Fruit fly (Drosophila melanogaster): ENCODE data around the gene Nab2.

Nab2 gene

dm6 chr3R:24294784-24295555, 23.2 kb downstream of the Nab2 start, which contains the start of gene crb:
crb (plus strand) TSS chr3R:24295078.
- TF ChIP-seq insv (optimal IDR thresholded peaks at IDR 0.05) (no peak), psq (optimal IDR thresholded peaks at IDR 0.05) (no peak), h (optimal IDR thresholded peaks at IDR 0.05) (no peak), Myc (optimal IDR thresholded peaks at IDR 0.05) (no peak), ttk (optimal IDR thresholded peaks at IDR 0.05) (no peak), Sin3A (optimal IDR thresholded peaks at IDR 0.05) (no peak)

- TF ChIP-seq ttk (optimal IDR thresholded peaks at IDR 0.05): no peak
- no peak for TF ChIP-seq h (optimal IDR thresholded peaks at IDR 0.05)
- TF ChIP-seq insv (optimal IDR thresholded peaks at IDR 0.05): no peak
- TF ChIP-seq Myc (optimal IDR thresholded peaks at IDR 0.05): no peak
- no peak for TF ChIP-seq psq (optimal IDR thresholded peaks at IDR 0.05)
- TF ChIP-seq Sin3A (optimal IDR thresholded peaks at IDR 0.05): no peak
Observed at dm6 chr3R:24294299-24294698, 23.9 kb downstream of the Nab2 start, which contains the start of gene CG5715. CG5715 (minus strand) TSS chr3R:24294399.

dm6 chr3R:24293171-24293570, 25.0 kb downstream of the Nab2 start:
- TF ChIP-seq insv (optimal IDR thresholded peaks at IDR 0.05): no peak
- no peak for TF ChIP-seq Myc (optimal IDR thresholded peaks at IDR 0.05)
- no peak for TF ChIP-seq Sin3A (optimal IDR thresholded peaks at IDR 0.05)
- no peak for TF ChIP-seq h (optimal IDR thresholded peaks at IDR 0.05)
- no peak for TF ChIP-seq ttk (optimal IDR thresholded peaks at IDR 0.05)
- TF ChIP-seq psq (optimal IDR thresholded peaks at IDR 0.05): no peak

- TF ChIP-seq h (optimal IDR thresholded peaks at IDR 0.05) (no peak), psq (optimal IDR thresholded peaks at IDR 0.05) (no peak), ttk (optimal IDR thresholded peaks at IDR 0.05) (no peak), Sin3A (optimal IDR thresholded peaks at IDR 0.05) (no peak), insv (optimal IDR thresholded peaks at IDR 0.05) (no peak), Myc (optimal IDR thresholded peaks at IDR 0.05) (no peak)
Observed at dm6 chr3R:24289768-24290349, 28.4 kb downstream of the Nab2 start, which contains the start of the genes CG34290 and Uck. CG34290 (minus strand) TSS chr3R:24289818. Uck (plus strand) TSS chr3R:24290172.

- TF ChIP-seq ttk (optimal IDR thresholded peaks at IDR 0.05) (no peak), Myc (optimal IDR thresholded peaks at IDR 0.05) (no peak), Sin3A (optimal IDR thresholded peaks at IDR 0.05) (no peak), psq (optimal IDR thresholded peaks at IDR 0.05) (no peak), h (optimal IDR thresholded peaks at IDR 0.05) (no peak), insv (optimal IDR thresholded peaks at IDR 0.05) (no peak)
Observed at dm6 chr3R:24287157-24287556, 31.1 kb downstream of the Nab2 start.

- TF ChIP-seq Myc (optimal IDR thresholded peaks at IDR 0.05): no peak
- no peak for TF ChIP-seq ttk (optimal IDR thresholded peaks at IDR 0.05)
- no peak for TF ChIP-seq insv (optimal IDR thresholded peaks at IDR 0.05)
- no peak for TF ChIP-seq h (optimal IDR thresholded peaks at IDR 0.05)
- TF ChIP-seq Sin3A (optimal IDR thresholded peaks at IDR 0.05): no peak
- no peak for TF ChIP-seq psq (optimal IDR thresholded peaks at IDR 0.05)
Observed at dm6 chr3R:24285423-24285822, 32.8 kb downstream of the Nab2 start.

dm6 chr3R:24284164-24284563, 34.1 kb downstream of the Nab2 start:
- TF ChIP-seq Sin3A (optimal IDR thresholded peaks at IDR 0.05) (no peak), h (optimal IDR thresholded peaks at IDR 0.05) (no peak), Myc (optimal IDR thresholded peaks at IDR 0.05) (no peak), ttk (optimal IDR thresholded peaks at IDR 0.05) (no peak), psq (optimal IDR thresholded peaks at IDR 0.05) (no peak), insv (optimal IDR thresholded peaks at IDR 0.05) (no peak)

DNA sequence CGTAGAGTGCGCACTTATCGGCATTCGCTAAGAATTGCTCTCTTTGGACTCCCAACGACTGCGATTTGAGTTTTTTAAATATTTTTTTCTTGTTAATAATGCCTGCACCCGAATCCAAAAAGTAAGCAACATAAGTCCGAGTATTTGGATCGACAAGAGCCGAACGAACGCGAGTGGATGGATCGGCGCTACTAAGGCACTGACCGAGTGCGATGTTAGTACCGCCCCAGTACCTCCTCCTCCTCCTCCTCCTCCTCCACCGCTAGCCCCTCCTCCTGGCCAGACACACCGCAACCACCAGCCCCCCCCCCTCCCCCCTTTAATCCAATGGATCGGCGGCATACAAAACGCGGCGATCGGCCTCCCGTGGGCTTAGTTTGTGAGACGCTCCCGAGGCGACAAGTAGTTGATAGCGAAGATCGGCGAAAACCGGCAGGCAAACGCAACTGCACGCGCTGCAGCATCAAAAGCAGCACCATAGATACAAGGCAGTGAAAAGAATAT, 34.6 kb downstream of the Nab2 start, which contains the start of gene CG6356:
Gene CG6356, plus strand, starts transcription at position 374 of the 504 bp plus-strand sequence.
- TF ChIP-seq insv (optimal IDR thresholded peaks at IDR 0.05) (no peak), h (optimal IDR thresholded peaks at IDR 0.05) (no peak), Myc (optimal IDR thresholded peaks at IDR 0.05) (no peak), Sin3A (optimal IDR thresholded peaks at IDR 0.05) (no peak)

dm6 chr3R:24282567-24283324, 35.5 kb downstream of the Nab2 start:
- TF ChIP-seq Myc (optimal IDR thresholded peaks at IDR 0.05) (no peak), Sin3A (optimal IDR thresholded peaks at IDR 0.05) (no peak), insv (optimal IDR thresholded peaks at IDR 0.05) (no peak), psq (optimal IDR thresholded peaks at IDR 0.05) (no peak), h (optimal IDR thresholded peaks at IDR 0.05) (no peak), ttk (optimal IDR thresholded peaks at IDR 0.05) (no peak)

DNA sequence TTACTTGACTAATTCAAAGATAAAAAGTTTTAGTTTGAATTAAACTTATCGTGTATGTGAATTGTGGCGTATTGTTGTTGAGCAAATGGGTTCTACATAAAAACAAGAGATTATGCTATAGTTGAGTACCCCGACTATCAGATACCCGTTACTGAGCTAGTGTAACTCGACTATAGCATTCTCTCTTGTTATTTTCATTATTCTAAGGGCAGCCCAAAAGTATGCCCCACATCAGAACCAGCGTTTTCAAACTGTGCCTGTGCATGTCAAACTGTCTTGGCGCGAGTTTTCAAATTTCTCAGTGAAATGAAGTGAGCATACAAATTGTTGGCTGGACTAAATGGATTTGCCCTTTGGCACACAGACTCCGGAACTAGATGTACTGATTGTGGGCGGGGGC, 38.9 kb downstream of the Nab2 start, which contains the start of gene shps:
Gene shps, plus strand, starts transcription at position 282 of the 400 bp plus-strand sequence.
- TF ChIP-seq Myc (optimal IDR thresholded peaks at IDR 0.05) (no peak), ttk (optimal IDR thresholded peaks at IDR 0.05) (no peak), insv (optimal IDR thresholded peaks at IDR 0.05) (no peak), psq (optimal IDR thresholded peaks at IDR 0.05) (no peak), Sin3A (optimal IDR thresholded peaks at IDR 0.05) (no peak), h (optimal IDR thresholded peaks at IDR 0.05) (no peak)

DNA sequence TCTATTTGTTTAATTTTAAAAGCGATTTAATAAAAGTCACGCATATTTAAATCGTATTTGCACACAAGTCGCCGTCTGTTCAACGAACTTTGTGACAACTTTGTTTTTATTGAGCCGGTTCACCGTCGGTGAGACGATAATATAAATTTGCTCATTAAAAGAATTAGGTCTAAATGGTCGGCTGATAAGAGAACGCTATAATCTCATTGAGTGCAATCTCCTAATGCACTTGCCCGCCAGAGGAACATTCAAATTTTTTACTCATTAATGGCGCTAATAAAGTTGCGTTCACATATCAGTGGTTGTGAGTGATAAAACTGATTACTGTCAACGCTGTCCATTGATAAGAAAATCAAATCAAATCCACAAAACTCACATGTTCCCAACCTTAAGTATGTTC, 39.5 kb downstream of the Nab2 start:
- TF ChIP-seq Sin3A (optimal IDR thresholded peaks at IDR 0.05): no peak
- TF ChIP-seq Myc (optimal IDR thresholded peaks at IDR 0.05): no peak
- no peak for TF ChIP-seq psq (optimal IDR thresholded peaks at IDR 0.05)
- TF ChIP-seq h (optimal IDR thresholded peaks at IDR 0.05): no peak

Data from Kc167 (cell line).